Worm (Caenorhabditis elegans) whole organism, young adult: Measurements from ENCODE around the gene erd-2.2.

Source experiments
- B0261.1 ChIP-seq: sonication (generic microtip); optimal IDR thresholded peaks from 2 replicates; lab custom pipeline; 2016; ENCODE audit warnings: mild to moderate bottlenecking, missing genetic modification characterization, moderate library complexity, missing compliant biosample characterization
- B0336.3 ChIP-seq: fragments of 200-800 bp; sonication (Bioruptor generic); IDR thresholded peaks from 2 replicates; pipeline ENCODE4 v1.3.6; 2022; ENCODE audit warnings: missing genetic modification characterization, missing compliant biosample characterization
- D2030.7 ChIP-seq: fragments of 200-800 bp; sonication (Bioruptor generic); IDR thresholded peaks from 2 replicates; pipeline ENCODE4 v1.3.6; 2022; ENCODE audit warnings: missing genetic modification reagents, missing genetic modification characterization, missing compliant biosample characterization
- F37B4.10 ChIP-seq: fragments of 200-800 bp; sonication (Bioruptor generic); IDR thresholded peaks from 2 replicates; pipeline ENCODE4 v1.3.6; 2022; ENCODE audit warnings: missing genetic modification characterization, missing compliant biosample characterization
- F49E8.2 ChIP-seq: sonication (generic microtip); optimal IDR thresholded peaks from 3 replicates; lab custom pipeline; 2017; ENCODE audit warnings: missing genetic modification characterization, mild to moderate bottlenecking, missing compliant biosample characterization, antibody characterized with exemption, moderate library complexity; ENCODE audit not compliant: insufficient read depth
- F52B5.7 ChIP-seq: sonication (generic microtip); optimal IDR thresholded peaks from 2 replicates; lab custom pipeline; 2016; ENCODE audit warnings: mild to moderate bottlenecking, missing genetic modification characterization, missing compliant biosample characterization
- F55B11.4 ChIP-seq: sonication (generic microtip); optimal IDR thresholded peaks from 2 replicates; lab custom pipeline; 2016; ENCODE audit warnings: missing compliant biosample characterization, missing genetic modification characterization, borderline replicate concordance; ENCODE audit not compliant: insufficient read depth
- K11D2.4 ChIP-seq: fragments of 200-800 bp; sonication (Bioruptor generic); IDR thresholded peaks from 2 replicates; pipeline ENCODE4 v1.3.6; 2022; ENCODE audit warnings: missing genetic modification reagents, missing genetic modification characterization, missing compliant biosample characterization
- T26A5.8 ChIP-seq: sonication (generic microtip); optimal IDR thresholded peaks from 2 replicates; lab custom pipeline; 2016; ENCODE audit warnings: missing genetic modification characterization, missing compliant biosample characterization
- Y56A3A.18 ChIP-seq: fragments of 200-800 bp; sonication (Bioruptor generic); IDR thresholded peaks from 2 replicates; pipeline ENCODE4 v1.3.6; 2022; ENCODE audit warnings: missing genetic modification reagents, missing genetic modification characterization, missing compliant biosample characterization
- Y95B8A.8 ChIP-seq: fragments of 200-800 bp; sonication (Bioruptor generic); IDR thresholded peaks from 2 replicates; pipeline ENCODE4 v1.3.6; 2022; ENCODE audit warnings: missing genetic modification reagents, missing genetic modification characterization, missing compliant biosample characterization
- atf-7 ChIP-seq: sonication (generic microtip); optimal IDR thresholded peaks from 2 replicates; lab custom pipeline; 2017; ENCODE audit warnings: mild to moderate bottlenecking, missing genetic modification characterization, missing compliant biosample characterization
- athp-1 ChIP-seq: sonication (generic microtip); optimal IDR thresholded peaks from 2 replicates; lab custom pipeline; 2017; ENCODE audit warnings: mild to moderate bottlenecking, missing genetic modification characterization, missing compliant biosample characterization
- attf-6 ChIP-seq: fragments of 200-800 bp; sonication (Bioruptor generic); IDR thresholded peaks from 2 replicates; pipeline ENCODE4 v1.3.6; 2022; ENCODE audit warnings: missing genetic modification reagents, missing genetic modification characterization, missing compliant biosample characterization
- bed-1 ChIP-seq: fragments of 200-800 bp; sonication (Bioruptor generic); IDR thresholded peaks from 2 replicates; pipeline ENCODE4 v1.3.6; 2022; ENCODE audit warnings: missing genetic modification reagents, missing genetic modification characterization, missing compliant biosample characterization
- bed-2 ChIP-seq: fragments of 200-800 bp; sonication (Bioruptor generic); IDR thresholded peaks from 2 replicates; pipeline ENCODE4 v1.3.6; 2022; ENCODE audit warnings: missing genetic modification reagents, missing genetic modification characterization, missing compliant biosample characterization
- ccch-3 ChIP-seq: fragments of 200-800 bp; sonication (Bioruptor generic); optimal IDR thresholded peaks from 2 replicates; lab custom pipeline; 2018; ENCODE audit warnings: mild to moderate bottlenecking, missing genetic modification characterization, missing compliant biosample characterization
- chd-7 ChIP-seq: sonication (generic microtip); optimal IDR thresholded peaks from 2 replicates; lab custom pipeline; 2016; ENCODE audit warnings: mild to moderate bottlenecking, missing genetic modification characterization, moderate library complexity, missing compliant biosample characterization
- dpl-1 ChIP-seq: fragments of 150-350 bp; optimal IDR thresholded peaks from 2 replicates; lab custom pipeline; 2014; ENCODE audit warnings: missing biosample characterization, missing genetic modification reagents, missing genetic modification characterization
- efl-1 ChIP-seq: fragments of 150-350 bp; optimal IDR thresholded peaks from 2 replicates; lab custom pipeline; 2014; ENCODE audit warnings: missing biosample characterization, missing genetic modification reagents, missing genetic modification characterization
- egl-44 ChIP-seq: fragments of 200-800 bp; sonication (Bioruptor generic); IDR thresholded peaks from 2 replicates; pipeline ENCODE4 v1.3.6; 2022; ENCODE audit warnings: missing genetic modification reagents, missing genetic modification characterization, missing compliant biosample characterization
- ets-4 ChIP-seq: fragments of 200-800 bp; sonication (Bioruptor generic); optimal IDR thresholded peaks from 2 replicates; lab custom pipeline; 2018; ENCODE audit warnings: mild to moderate bottlenecking, missing genetic modification characterization, missing compliant biosample characterization
- hlh-12 ChIP-seq: sonication (generic microtip); optimal IDR thresholded peaks from 2 replicates; lab custom pipeline; 2016; ENCODE audit warnings: missing genetic modification characterization, missing compliant biosample characterization
- hmg-20 ChIP-seq: fragments of 200-800 bp; sonication (Bioruptor generic); IDR thresholded peaks from 2 replicates; pipeline ENCODE4 v1.3.6; 2022; ENCODE audit warnings: missing genetic modification reagents, missing genetic modification characterization, missing compliant biosample characterization
- lag-1 ChIP-seq: fragments of 200-800 bp; sonication (Bioruptor generic); IDR thresholded peaks from 2 replicates; pipeline ENCODE4 v1.3.6; 2022; ENCODE audit warnings: missing genetic modification reagents, missing genetic modification characterization, missing compliant biosample characterization
- lsl-1 ChIP-seq: fragments of 200-800 bp; sonication (Bioruptor generic); optimal IDR thresholded peaks from 2 replicates; lab custom pipeline; 2018; ENCODE audit warnings: mild to moderate bottlenecking, missing genetic modification characterization, moderate library complexity, missing compliant biosample characterization
- madf-10 ChIP-seq: sonication (generic microtip); optimal IDR thresholded peaks from 2 replicates; lab custom pipeline; 2016; ENCODE audit warnings: mild to moderate bottlenecking, missing genetic modification characterization, missing compliant biosample characterization
- mcd-1 ChIP-seq: fragments of 200-800 bp; sonication (Bioruptor generic); IDR thresholded peaks from 2 replicates; pipeline ENCODE4 v1.3.6; 2022; ENCODE audit warnings: missing genetic modification reagents, missing genetic modification characterization, missing compliant biosample characterization
- mel-28 ChIP-seq: sonication (generic microtip); optimal IDR thresholded peaks from 2 replicates; lab custom pipeline; 2016; ENCODE audit warnings: borderline replicate concordance, mild to moderate bottlenecking, missing genetic modification characterization, missing compliant biosample characterization
- nfya-1 ChIP-seq: sonication (generic microtip); optimal IDR thresholded peaks from 2 replicates; lab custom pipeline; 2017; ENCODE audit warnings: antibody characterized with exemption, missing compliant biosample characterization, missing genetic modification characterization, borderline replicate concordance; ENCODE audit not compliant: insufficient read depth
- nfyb-1 ChIP-seq: fragments of 200-800 bp; sonication (Bioruptor generic); IDR thresholded peaks from 2 replicates; pipeline ENCODE4 v1.3.6; 2022; ENCODE audit warnings: missing genetic modification reagents, missing genetic modification characterization, missing compliant biosample characterization
- nhr-179 ChIP-seq: sonication (generic microtip); optimal IDR thresholded peaks from 2 replicates; lab custom pipeline; 2016; ENCODE audit warnings: mild to moderate bottlenecking, missing genetic modification characterization, missing compliant biosample characterization
- nhr-27 ChIP-seq: fragments of 200-800 bp; sonication (Bioruptor generic); optimal IDR thresholded peaks from 2 replicates; lab custom pipeline; 2018; ENCODE audit warnings: mild to moderate bottlenecking, missing genetic modification characterization, moderate library complexity, missing compliant biosample characterization
- snpc-3.4 ChIP-seq: sonication (generic microtip); optimal IDR thresholded peaks from 2 replicates; lab custom pipeline; 2017; ENCODE audit warnings: missing genetic modification characterization, mild to moderate bottlenecking, missing compliant biosample characterization, antibody characterized with exemption, moderate library complexity, missing genotype, missing genetic modification reagents
- snpc-4 ChIP-seq, 5 experiments: fragments of 150-350 bp in 1 of 5; sonication (generic microtip) in 4 of 5; optimal IDR thresholded peaks; 2 replicates each; lab custom pipeline; 2014 to 2018; ENCODE audit warnings: missing genetic modification characterization in 5 of 5, missing biosample characterization in 3 of 5, antibody characterized with exemption in 2 of 5, mild to moderate bottlenecking in 2 of 5, missing compliant biosample characterization in 2 of 5, missing genotype in 2 of 5, moderate library complexity in 2 of 5, missing genetic modification reagents in 1 of 5
- tbp1 ChIP-seq: fragments of 200-800 bp; sonication (Bioruptor generic); optimal IDR thresholded peaks from 2 replicates; lab custom pipeline; 2018; ENCODE audit warnings: mild to moderate bottlenecking, missing genetic modification characterization, missing compliant biosample characterization
- tlf-1 ChIP-seq: fragments of 200-800 bp; sonication (Bioruptor generic); optimal IDR thresholded peaks from 2 replicates; lab custom pipeline; 2018; ENCODE audit warnings: mild to moderate bottlenecking, missing genetic modification characterization, missing compliant biosample characterization
- xnd-1 ChIP-seq: sonication (generic microtip); optimal IDR thresholded peaks from 2 replicates; lab custom pipeline; 2016; ENCODE audit warnings: missing genotype, missing genetic modification reagents, missing genetic modification characterization, missing compliant biosample characterization
- zfh-2 ChIP-seq: fragments of 200-800 bp; sonication (Bioruptor generic); conservative IDR thresholded peaks from 2 replicates; pipeline ENCODE4 v1.3.6; 2022; ENCODE audit warnings: missing genetic modification reagents, missing genetic modification characterization, missing compliant biosample characterization
- ztf-3 ChIP-seq: fragments of 200-800 bp; sonication (Bioruptor generic); optimal IDR thresholded peaks from 2 replicates; lab custom pipeline; 2018; ENCODE audit warnings: mild to moderate bottlenecking, missing genetic modification characterization, missing compliant biosample characterization
- ztf-6 ChIP-seq: fragments of 200-800 bp; sonication (Bioruptor generic); IDR thresholded peaks from 2 replicates; pipeline ENCODE4 v1.3.6; 2022; ENCODE audit warnings: missing genetic modification reagents, missing genetic modification characterization, missing compliant biosample characterization

Gene erd-2.2

DNA sequence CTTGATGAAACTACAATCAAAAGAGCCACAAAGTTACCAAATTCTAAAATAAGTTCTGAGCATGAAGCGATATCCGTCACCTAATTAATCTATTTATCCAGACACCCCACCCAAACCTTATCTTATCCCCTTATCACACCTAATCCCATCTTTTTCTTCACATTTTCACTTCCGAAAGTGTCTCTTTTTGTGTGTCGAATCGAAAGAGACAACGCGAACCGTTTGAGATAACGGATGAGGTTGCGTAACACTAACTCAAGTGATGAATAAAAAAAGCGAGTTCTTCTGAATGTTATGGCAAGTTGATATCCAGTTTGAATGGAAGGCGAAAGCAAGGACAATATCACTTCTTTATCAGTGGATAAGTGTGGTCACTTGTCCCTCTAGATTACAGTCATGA lies 23.3 kb upstream of the erd-2.2 start:
- TF ChIP-seq nfya-1 = no peak
- no peak for TF ChIP-seq Y95B8A.8 (GFP tag; lab: Robert Waterston, UW)
- no peak for TF ChIP-seq ztf-3 (GFP tag; lab: Kevin White, UChicago)
- TF ChIP-seq F49E8.2 (tag; lab: Kevin White, UChicago) = no peak
- TF ChIP-seq K11D2.4 (GFP tag; lab: Robert Waterston, UW) = no peak
- no peak for TF ChIP-seq nhr-179 (tag; lab: Kevin White, UChicago)
- TF ChIP-seq, all 124 proteins: peak for 0

DNA sequence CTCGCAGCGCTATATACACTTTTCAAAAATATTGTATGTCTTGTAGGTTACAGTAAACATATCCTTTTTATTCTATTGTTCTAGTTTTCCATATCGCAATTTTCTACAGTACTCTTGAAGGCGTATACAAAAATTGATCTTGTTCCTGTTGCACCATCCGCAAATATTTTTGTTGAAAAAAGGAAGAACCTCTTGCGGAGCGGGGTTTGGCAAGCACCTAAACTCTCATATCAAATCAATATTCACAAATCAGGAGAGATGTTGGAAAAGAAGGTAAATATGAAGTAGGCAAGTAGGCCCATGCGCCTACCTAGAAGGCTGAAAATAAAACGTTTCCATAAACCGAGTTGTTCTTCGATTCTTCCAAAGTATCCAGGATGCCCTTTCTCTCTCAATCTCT lies 22.8 kb upstream of the erd-2.2 start, which contains the start of gene C28H8.5:
Gene C28H8.5 (plus strand): TSS at position 301 of the 400 bp plus-strand sequence.
- no peak for TF ChIP-seq bed-2 (GFP tag; lab: Robert Waterston, UW)
- TF ChIP-seq lag-1 = no peak
- no peak for TF ChIP-seq D2030.7
- TF ChIP-seq snpc-3.4 (tag; lab: Kevin White, UChicago) = no peak
- no peak for TF ChIP-seq nfyb-1 (GFP tag; lab: Robert Waterston, UW)
- no peak for TF ChIP-seq Y56A3A.18 (GFP tag; lab: Robert Waterston, UW)
- TF ChIP-seq nhr-27 (tag; lab: Kevin White, UChicago) = no peak

DNA sequence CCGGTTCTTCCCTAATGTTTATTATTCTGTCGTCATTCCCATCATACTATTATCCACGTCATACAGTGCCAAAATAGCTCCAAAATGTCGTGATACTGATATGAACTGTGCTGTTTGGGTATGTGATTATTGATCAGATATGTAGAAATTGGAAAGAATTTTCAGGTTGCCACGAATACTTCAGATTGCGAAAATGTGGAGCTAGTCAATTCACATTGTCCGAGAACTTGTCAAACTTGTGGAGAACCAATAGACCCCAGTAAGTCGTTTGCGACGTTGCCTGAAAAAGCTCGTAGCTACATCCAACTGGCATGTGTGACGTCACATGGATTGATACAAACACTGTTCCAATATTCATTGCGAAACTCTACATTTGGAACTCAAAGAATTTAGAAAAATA lies 22.4 kb upstream of the erd-2.2 start:
- TF ChIP-seq F37B4.10 (GFP tag; lab: Robert Waterston, UW) (no peak), bed-1 (no peak), F52B5.7 (no peak), tlf-1 (no peak), lsl-1 (GFP tag; lab: Kevin White, UChicago) (no peak), attf-6 (GFP tag; lab: Robert Waterston, UW) (no peak), B0336.3 (no peak), chd-7 (tag; lab: Kevin White, UChicago) (no peak), nhr-179 (tag; lab: Kevin White, UChicago) (no peak), zfh-2 (GFP tag; lab: Robert Waterston, UW) (no peak), ccch-3 (no peak), madf-10 (tag; lab: Kevin White, UChicago) (no peak), ztf-6 (GFP tag; lab: Robert Waterston, UW) (no peak), snpc-3.4 (tag; lab: Kevin White, UChicago) (no peak), B0261.1 (no peak)

DNA sequence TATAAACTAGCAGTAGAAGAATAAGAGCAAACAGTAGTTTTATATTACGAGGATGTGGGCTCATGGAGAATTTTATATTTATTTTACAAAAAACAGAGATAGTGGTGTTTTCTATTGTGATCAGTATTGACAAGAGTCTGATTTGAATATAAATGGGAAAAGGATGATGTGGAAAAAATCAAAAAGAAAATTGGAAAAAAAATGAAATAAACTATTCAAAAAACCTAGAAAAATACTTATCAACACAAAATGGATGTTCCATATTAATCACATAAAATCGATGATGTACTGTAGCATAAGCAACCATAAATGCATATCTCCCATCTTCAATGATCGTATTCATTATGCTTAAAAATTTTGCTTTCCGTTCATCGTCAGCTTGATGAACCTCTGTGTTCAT lies 20.0 kb upstream of the erd-2.2 start, which contains the start of gene C28H8.7:
Gene C28H8.7 (minus strand): TSS at position 101 of the 400 bp plus-strand sequence.
- TF ChIP-seq tbp1 = no peak
- no peak for TF ChIP-seq F55B11.4 (tag; lab: Kevin White, UChicago)
- no peak for TF ChIP-seq hmg-20 (GFP tag; lab: Robert Waterston, UW)
- no peak for TF ChIP-seq xnd-1 (tag; lab: Kevin White, UChicago)
- no peak for TF ChIP-seq dpl-1 (GFP tag; lab: Kevin White, UChicago)
- TF ChIP-seq snpc-4 (GFP tag; optimal IDR thresholded peaks at IDR 0.05; lab: Kevin White, UChicago) = no peak
- no peak for TF ChIP-seq snpc-4 (tag; optimal IDR thresholded peaks at IDR 0.05; lab: Kevin White, UChicago)
- no peak for TF ChIP-seq hlh-12 (tag; lab: Kevin White, UChicago)
- no peak for TF ChIP-seq efl-1
- TF ChIP-seq egl-44 (GFP tag; lab: Robert Waterston, UW) = no peak
- TF ChIP-seq ets-4 (GFP tag; lab: Kevin White, UChicago) = no peak
- no peak for TF ChIP-seq T26A5.8
- TF ChIP-seq mel-28 (tag; lab: Kevin White, UChicago) = no peak
- TF ChIP-seq mcd-1 (GFP tag; lab: Robert Waterston, UW) = no peak
- TF ChIP-seq atf-7 (tag; lab: Kevin White, UChicago) = no peak
- no peak for TF ChIP-seq athp-1 (tag; lab: Kevin White, UChicago)
